Worm (Caenorhabditis elegans): ENCODE results near the gene dhhc-9.

- TF ChIP-seq snpc-4 (GFP tag; optimal IDR thresholded peaks at IDR 0.05): no peak
- TF ChIP-seq snpc-4 (tag; optimal IDR thresholded peaks at IDR 0.05): no peak
- TF ChIP-seq cebp-2 (GFP tag; IDR thresholded peaks at IDR 0.05): no peak
- TF ChIP-seq ztf-26 (tag; optimal IDR thresholded peaks at IDR 0.05): no peak
- TF ChIP-seq B0336.3 (GFP tag; IDR thresholded peaks at IDR 0.05): no peak
- TF ChIP-seq madf-6 (GFP tag; IDR thresholded peaks at IDR 0.05): no peak
These were observed 20.6 kb downstream of the dhhc-9 start, which contains the start of gene F47G3.4 for ce11 chrX:2381282-2381681.

All from whole organism, young adult.